Fruit fly (Drosophila melanogaster) whole organism, prepupa: ENCODE data around the gene CG33252.

Experiments
- CG6276 ChIP-seq: fragments of 200-800 bp; sonication (Bioruptor generic); optimal IDR thresholded peaks from 2 replicates; lab custom pipeline; 2017; ENCODE audit warnings: missing biosample characterization, mild to moderate bottlenecking, missing genetic modification characterization
- Eip78C ChIP-seq: fragments of 200-800 bp; sonication (Bioruptor generic); peaks from one replicate; lab custom pipeline; 2016; ENCODE audit warnings: missing biosample characterization, missing genetic modification characterization
- svp ChIP-seq: fragments of 200-800 bp; sonication (Bioruptor generic); peaks from one replicate; lab custom pipeline; 2016; ENCODE audit warnings: missing biosample characterization, missing genetic modification characterization

CG33252 gene

dm6 chrX:16846575-16846974 is 50.4 kb downstream of the CG33252 start:
- TF ChIP-seq Eip78C (peak; percentile 24), svp (GFP tag; lab: Kevin White, UChicago) (peak; percentile 28), CG6276 (GFP tag; lab: Kevin White, UChicago) (no peak)
- TF ChIP-seq, all 60 proteins: peak for 2
